Worm (Caenorhabditis elegans) whole organism, midembryonic: ENCODE results near the gene mlt-11.

ENCODE experiments used
- med-1 ChIP-seq: sonication (generic microtip); optimal IDR thresholded peaks from 2 replicates; lab custom pipeline; 2017; ENCODE audit warnings: missing genetic modification characterization, mild to moderate bottlenecking, missing compliant biosample characterization, antibody characterized with exemption, missing genetic modification reagents; ENCODE audit not compliant: insufficient read depth
- ref-1 ChIP-seq: fragments of 200-800 bp; sonication (Bioruptor generic); conservative IDR thresholded peaks from 2 replicates; pipeline ENCODE4 v1.3.6; 2022; ENCODE audit warnings: missing genetic modification reagents, missing genetic modification characterization, missing compliant biosample characterization
- tab-1 ChIP-seq: fragments of 200-800 bp; sonication (Bioruptor generic); IDR thresholded peaks from 2 replicates; pipeline ENCODE4 v1.3.6; 2022; ENCODE audit warnings: missing genetic modification characterization, missing compliant biosample characterization
- ztf-23 ChIP-seq: fragments of 200-800 bp; sonication (Bioruptor generic); IDR thresholded peaks from 2 replicates; pipeline ENCODE4 v1.3.6; 2022; ENCODE audit warnings: missing genetic modification reagents, missing genetic modification characterization, missing compliant biosample characterization

DNA sequence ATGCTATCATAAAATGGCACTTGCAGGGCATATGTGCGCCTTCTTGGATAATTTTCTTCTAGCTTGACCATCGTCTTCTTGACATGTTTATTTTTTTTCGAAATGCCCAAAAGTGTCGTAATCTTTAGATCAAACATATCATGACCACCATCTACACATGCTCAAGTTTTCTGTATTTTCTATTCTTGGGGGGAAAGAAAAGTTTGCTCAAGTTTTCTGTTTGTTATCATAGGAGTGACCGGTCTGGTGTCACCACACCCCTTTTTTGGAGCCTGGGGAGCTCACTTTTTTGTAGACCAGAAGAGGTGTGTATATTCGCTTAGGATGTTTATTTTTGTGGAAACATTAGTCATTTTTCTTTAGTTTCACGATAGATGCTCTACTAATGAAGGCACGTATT is 18.4 kb downstream of the mlt-11 start, which contains the start of gene klf-2:
- no peak for TF ChIP-seq ref-1 (GFP tag; lab: Robert Waterston, UW)
- no peak for TF ChIP-seq med-1 (GFP tag; lab: Kevin White, UChicago)
- no peak for TF ChIP-seq tab-1 (GFP tag; lab: Robert Waterston, UW)
- TF ChIP-seq ztf-23 (GFP tag; lab: Robert Waterston, UW) = no peak
